Fruit fly (Drosophila melanogaster) whole organism, pupa: ENCODE data around the gene CG7275.

Experiments used
- CG13204 ChIP-seq: fragments of 200-800 bp; sonication (Bioruptor generic); optimal IDR thresholded peaks from 2 replicates; lab custom pipeline; 2018; ENCODE audit warnings: missing biosample characterization, mild to moderate bottlenecking, missing genetic modification characterization, moderate library complexity
- CG14655 ChIP-seq: fragments of 200-800 bp; sonication (Bioruptor generic); optimal IDR thresholded peaks from 3 replicates; lab custom pipeline; 2017; ENCODE audit warnings: mild to moderate bottlenecking, missing biosample characterization, missing genetic modification reagents, missing genetic modification characterization
- EcR ChIP-seq: fragments of 200-800 bp; sonication (Bioruptor generic); optimal IDR thresholded peaks from 3 replicates; lab custom pipeline; 2019; ENCODE audit warnings: missing biosample characterization, missing genetic modification characterization, mild to moderate bottlenecking, moderate library complexity, missing genetic modification reagents
- Pif1B ChIP-seq: fragments of 200-800 bp; sonication (Bioruptor generic); optimal IDR thresholded peaks from 3 replicates; lab custom pipeline; 2016; ENCODE audit warnings: missing biosample characterization, missing genetic modification characterization
- gl ChIP-seq: fragments of 200-800 bp; sonication (Bioruptor generic); optimal IDR thresholded peaks from 2 replicates; lab custom pipeline; 2018; ENCODE audit warnings: missing biosample characterization, mild to moderate bottlenecking, missing genetic modification characterization

- no peak for TF ChIP-seq Pif1B (GFP tag; lab: Kevin White, UChicago)
- no peak for TF ChIP-seq gl
- no peak for TF ChIP-seq CG13204 (GFP tag; lab: Kevin White, UChicago)
- TF ChIP-seq EcR: peak; percentile 83
- TF ChIP-seq CG14655 (GFP tag; lab: Kevin White, UChicago): no peak
These were observed 15.6 kb downstream of the CG7275 start for dm6 chr3L:15514405-15514804.
